Worm (Caenorhabditis elegans): Measurements from ENCODE around the gene znfx-1.

The znfx-1 gene

DNA sequence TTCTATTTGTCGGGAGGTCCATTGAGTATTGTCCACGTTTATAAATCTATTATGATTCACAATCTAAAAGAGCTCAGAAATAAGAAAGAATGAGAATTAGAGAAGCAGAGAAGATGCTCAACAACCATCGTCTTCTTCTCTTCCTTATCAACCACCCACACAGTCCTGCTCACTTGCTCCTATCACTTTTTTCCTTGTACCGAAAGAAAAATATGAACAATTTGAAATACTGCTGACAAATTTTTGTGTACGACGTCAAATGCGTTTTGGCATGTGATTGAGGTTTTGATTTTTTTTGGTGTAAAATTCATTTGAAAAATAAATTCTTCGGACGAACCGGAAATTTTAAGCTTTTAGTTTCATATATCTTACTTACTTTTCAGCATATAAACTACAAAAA is 17.1 kb upstream of the znfx-1 start:
- TF ChIP-seq daf-16 (GFP tag; optimal IDR thresholded peaks at IDR 0.05) = no peak
- TF ChIP-seq daf-16 (tag; optimal IDR thresholded peaks at IDR 0.05) = peak; percentile 79
- no peak for TF ChIP-seq saeg-2 (GFP tag; IDR thresholded peaks at IDR 0.05)
- TF ChIP-seq ceh-28 (tag; optimal IDR thresholded peaks at IDR 0.05) = no peak
- no peak for TF ChIP-seq zag-1 (tag; optimal IDR thresholded peaks at IDR 0.05)
- TF ChIP-seq Y105C5A.15 (GFP tag; IDR thresholded peaks at IDR 0.05) = no peak
- peak; percentile 53 for TF ChIP-seq hlh-30 (tag; optimal IDR thresholded peaks at IDR 0.05; ENCODE audit: insufficient read depth)
- peak; percentile 58; the same call in 1 of the 2 replicates for TF ChIP-seq dmd-6 (GFP tag; IDR thresholded peaks at IDR 0.05)
- peak; percentile 2 for TF ChIP-seq mep-1 (tag; optimal IDR thresholded peaks at IDR 0.05)
- no peak for TF ChIP-seq ZK546.5 (tag; optimal IDR thresholded peaks at IDR 0.05)
- no peak for TF ChIP-seq zfp-3 (GFP tag; conservative IDR thresholded peaks at IDR 0.05)
- no peak for TF ChIP-seq nhr-10 (tag; optimal IDR thresholded peaks at IDR 0.05)
- TF ChIP-seq spr-3 (GFP tag; optimal IDR thresholded peaks at IDR 0.05) = no peak
- TF ChIP-seq duxl-1 (tag; optimal IDR thresholded peaks at IDR 0.05; ENCODE audit: poor library complexity) = no peak
- no peak for TF ChIP-seq tra-1 (GFP tag; IDR thresholded peaks at IDR 0.05)
- TF ChIP-seq unc-130 (GFP tag; optimal IDR thresholded peaks at IDR 0.05) = no peak
- no peak for TF ChIP-seq nhr-6 (tag; optimal IDR thresholded peaks at IDR 0.05)
- peak; percentile 67 for TF ChIP-seq hlh-11 (tag; optimal IDR thresholded peaks at IDR 0.05)
- TF ChIP-seq dmd-8 (GFP tag; IDR thresholded peaks at IDR 0.05) = no peak
- no peak for TF ChIP-seq nhr-76 (tag; optimal IDR thresholded peaks at IDR 0.05)
- no peak for TF ChIP-seq zip-2 (tag; optimal IDR thresholded peaks at IDR 0.05)
- TF ChIP-seq pqm-1 (tag; optimal IDR thresholded peaks at IDR 0.05) = peak; percentile 86
- no peak for TF ChIP-seq ctbp-1 (GFP tag; IDR thresholded peaks at IDR 0.05)
- TF ChIP-seq lin-39 (tag; optimal IDR thresholded peaks at IDR 0.05) = no peak
- no peak for TF ChIP-seq D1046.2 (GFP tag; IDR thresholded peaks at IDR 0.05)
- peak; percentile 46 for TF ChIP-seq dve-1 (tag; optimal IDR thresholded peaks at IDR 0.05; ENCODE audit: insufficient read depth)
- TF ChIP-seq nhr-28 (tag; optimal IDR thresholded peaks at IDR 0.05) = peak; percentile 43
- no peak for TF ChIP-seq T20F7.1 (GFP tag; optimal IDR thresholded peaks at IDR 0.05)
- no peak for TF ChIP-seq nhr-41 (GFP tag; IDR thresholded peaks at IDR 0.05)
- TF ChIP-seq nhr-77 (tag; optimal IDR thresholded peaks at IDR 0.05) = no peak

- TF ChIP-seq zag-1 (tag; optimal IDR thresholded peaks at IDR 0.05) (no peak), ctbp-1 (GFP tag; IDR thresholded peaks at IDR 0.05) (no peak), aly-2 (tag; optimal IDR thresholded peaks at IDR 0.05) (no peak), dpl-1 (GFP tag; optimal IDR thresholded peaks at IDR 0.05) (no peak), dmd-8 (GFP tag; IDR thresholded peaks at IDR 0.05) (no peak), pqm-1 (tag; optimal IDR thresholded peaks at IDR 0.05) (no peak), lir-3 (tag; optimal IDR thresholded peaks at IDR 0.05) (no peak), gei-8 (GFP tag; optimal IDR thresholded peaks at IDR 0.05) (no peak), arid-1 (GFP tag; conservative IDR thresholded peaks at IDR 0.05) (no peak), nhr-11 (tag; optimal IDR thresholded peaks at IDR 0.05) (no peak), nhr-42 (GFP tag; IDR thresholded peaks at IDR 0.05) (no peak)
Measured at ce11 chrII:9197212-9197611, 16.2 kb upstream of the znfx-1 start, which contains the start of gene let-23. Gene let-23 (plus strand): TSS chrII:9197512.

DNA sequence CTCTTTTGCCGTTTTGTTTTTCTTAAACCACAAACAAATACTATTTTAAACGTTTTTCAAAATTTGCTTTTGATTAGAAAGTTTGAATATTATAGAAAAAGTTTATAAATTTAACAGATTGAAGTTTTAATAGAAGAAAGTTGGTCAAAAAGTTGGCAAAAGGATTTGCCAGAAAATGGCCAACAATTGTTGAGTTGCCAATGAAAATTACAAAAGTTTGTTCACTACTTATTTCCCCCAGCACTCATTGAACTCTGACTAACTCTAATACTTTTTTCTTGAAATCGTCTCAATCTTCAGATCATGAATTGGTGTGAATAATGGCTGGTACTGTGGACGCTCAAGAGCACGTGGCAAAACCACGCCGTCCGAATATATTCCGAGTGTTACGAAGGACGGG is 3.4 kb upstream of the znfx-1 start, which contains the start of gene ZK1067.4:
ZK1067.4 (plus strand) TSS at position 301 of the 400 bp plus-strand sequence.
- TF ChIP-seq unc-62 (GFP tag; optimal IDR thresholded peaks at IDR 0.05 in 1 of 2) (peak in 1 of 2 experiments; percentile 50), unc-62 (tag; optimal IDR thresholded peaks at IDR 0.05) (no peak), mes-2 (tag; optimal IDR thresholded peaks at IDR 0.05; ENCODE audit: poor library complexity, severe bottlenecking) (no peak)

Data from whole organism, L4 larva.